Fruit fly (Drosophila melanogaster) whole organism, prepupa: ENCODE data around the gene CG14715.
A peak's percentile ranks its signal among the peaks of the same experiment; 100 is the strongest.

Experiments
- CG10631 ChIP-seq: fragments of 200-800 bp; sonication (Bioruptor generic); optimal IDR thresholded peaks from 2 replicates; lab custom pipeline; 2016; ENCODE audit warnings: missing biosample characterization, missing genetic modification characterization
- CG10669 ChIP-seq: fragments of 200-800 bp; sonication (Bioruptor generic); optimal IDR thresholded peaks from 3 replicates; lab custom pipeline; 2018; ENCODE audit warnings: missing biosample characterization, mild to moderate bottlenecking, missing genetic modification characterization, moderate library complexity
- CG11762 ChIP-seq: fragments of 200-800 bp; sonication (Bioruptor generic); optimal IDR thresholded peaks from 3 replicates; lab custom pipeline; 2016; ENCODE audit warnings: missing biosample characterization, missing genetic modification characterization; ENCODE audit not compliant: insufficient read depth
- CG1621 ChIP-seq: fragments of 200-800 bp; sonication (Bioruptor generic); optimal IDR thresholded peaks from 3 replicates; lab custom pipeline; 2018; ENCODE audit warnings: missing biosample characterization, mild to moderate bottlenecking, missing genetic modification characterization
- CG16779 ChIP-seq: fragments of 200-800 bp; sonication (Bioruptor generic); optimal IDR thresholded peaks from 3 replicates; lab custom pipeline; 2017; ENCODE audit warnings: missing biosample characterization, mild to moderate bottlenecking, missing genetic modification characterization
- CG3032 ChIP-seq: fragments of 200-800 bp; optimal IDR thresholded peaks from 2 replicates; lab custom pipeline; 2019; ENCODE audit warnings: missing biosample characterization, mild to moderate bottlenecking, missing genetic modification characterization, moderate library complexity
- CG31627 ChIP-seq: fragments of 200-800 bp; sonication (Bioruptor generic); optimal IDR thresholded peaks from 3 replicates; lab custom pipeline; 2016; ENCODE audit warnings: missing biosample characterization, missing genetic modification characterization
- CG34406 ChIP-seq: fragments of 200-800 bp; sonication (Bioruptor generic); optimal IDR thresholded peaks from 3 replicates; lab custom pipeline; 2016; ENCODE audit warnings: missing biosample characterization, missing genetic modification characterization
- CG3919 ChIP-seq: fragments of 200-800 bp; sonication (Bioruptor generic); optimal IDR thresholded peaks from 3 replicates; lab custom pipeline; 2016; ENCODE audit warnings: missing biosample characterization, missing genetic modification characterization
- CG4318 ChIP-seq: fragments of 200-800 bp; sonication (Bioruptor generic); optimal IDR thresholded peaks from 3 replicates; lab custom pipeline; 2017; ENCODE audit warnings: missing biosample characterization, mild to moderate bottlenecking, missing genetic modification characterization
- CG6163 ChIP-seq: fragments of 200-800 bp; sonication (Bioruptor generic); IDR thresholded peaks from 3 replicates; pipeline ENCODE4 v1.3.6; 2022; ENCODE audit warnings: missing biosample characterization, missing genetic modification characterization
- CG6808 ChIP-seq: fragments of 200-800 bp; sonication (Bioruptor generic); optimal IDR thresholded peaks from 3 replicates; lab custom pipeline; 2017; ENCODE audit warnings: missing biosample characterization, missing genetic modification characterization, mild to moderate bottlenecking, moderate library complexity, missing genetic modification reagents
- CG7368 ChIP-seq: fragments of 200-800 bp; sonication (Bioruptor generic); optimal IDR thresholded peaks from 3 replicates; lab custom pipeline; 2016; ENCODE audit warnings: missing biosample characterization, missing genetic modification characterization
- CG8632 ChIP-seq: fragments of 200-800 bp; sonication (Bioruptor generic); optimal IDR thresholded peaks from 3 replicates; lab custom pipeline; 2016; ENCODE audit warnings: missing biosample characterization, missing genetic modification characterization
- CG9139 ChIP-seq: fragments of 200-800 bp; sonication (Bioruptor generic); optimal IDR thresholded peaks from 3 replicates; lab custom pipeline; 2017; ENCODE audit warnings: missing biosample characterization, mild to moderate bottlenecking, missing genetic modification characterization
- Eip75B ChIP-seq: fragments of 200-800 bp; sonication (Bioruptor generic); optimal IDR thresholded peaks from 3 replicates; lab custom pipeline; 2016; ENCODE audit warnings: missing biosample characterization, missing genetic modification characterization
- Eip78C ChIP-seq: fragments of 200-800 bp; sonication (Bioruptor generic); peaks from one replicate; lab custom pipeline; 2016; ENCODE audit warnings: missing biosample characterization, missing genetic modification characterization
- Eip93F ChIP-seq: fragments of 200-800 bp; sonication (Bioruptor generic); optimal IDR thresholded peaks from 2 replicates; lab custom pipeline; 2016; ENCODE audit warnings: missing biosample characterization, mild to moderate bottlenecking, missing genetic modification characterization
- Ets96B ChIP-seq: fragments of 200-800 bp; optimal IDR thresholded peaks from 2 replicates; lab custom pipeline; 2019; ENCODE audit warnings: missing biosample characterization, mild to moderate bottlenecking, missing genetic modification characterization, moderate library complexity
- Gug ChIP-seq: fragments of 200-800 bp; sonication (Bioruptor generic); IDR thresholded peaks from 2 replicates; pipeline ENCODE4 v1.3.6; 2022; ENCODE audit warnings: missing biosample characterization, missing genetic modification characterization
- Hr39 ChIP-seq: fragments of 200-800 bp; sonication (Bioruptor generic); optimal IDR thresholded peaks from 2 replicates; lab custom pipeline; 2016; ENCODE audit warnings: missing biosample characterization, missing genetic modification characterization
- Hr4 ChIP-seq: fragments of 200-800 bp; sonication (Bioruptor generic); optimal IDR thresholded peaks from 3 replicates; lab custom pipeline; 2016; ENCODE audit warnings: missing biosample characterization, missing genetic modification characterization
- Lpt ChIP-seq: fragments of 200-800 bp; sonication (Bioruptor generic); optimal IDR thresholded peaks from 3 replicates; lab custom pipeline; 2016; ENCODE audit warnings: missing biosample characterization, missing genetic modification characterization
- Met ChIP-seq: fragments of 200-800 bp; sonication (Bioruptor generic); optimal IDR thresholded peaks from 3 replicates; lab custom pipeline; 2016; ENCODE audit warnings: missing biosample characterization, missing genetic modification characterization
- OdsH ChIP-seq: fragments of 200-800 bp; sonication (Bioruptor generic); optimal IDR thresholded peaks from 3 replicates; lab custom pipeline; 2016; ENCODE audit warnings: missing biosample characterization, missing genetic modification characterization
- Smox ChIP-seq: fragments of 200-800 bp; sonication (Bioruptor generic); optimal IDR thresholded peaks from 3 replicates; lab custom pipeline; 2016; ENCODE audit warnings: missing biosample characterization, missing genetic modification characterization
- Sox102F ChIP-seq: fragments of 200-800 bp; sonication (Bioruptor generic); optimal IDR thresholded peaks from 2 replicates; lab custom pipeline; 2016; ENCODE audit warnings: missing biosample characterization, mild to moderate bottlenecking, missing genetic modification characterization
- Sox14 ChIP-seq: fragments of 200-800 bp; sonication (Bioruptor generic); optimal IDR thresholded peaks from 3 replicates; lab custom pipeline; 2016; ENCODE audit warnings: missing biosample characterization, missing genetic modification characterization
- Sox15 ChIP-seq: fragments of 200-800 bp; sonication (Bioruptor generic); optimal IDR thresholded peaks from 3 replicates; lab custom pipeline; 2016; ENCODE audit warnings: missing biosample characterization, missing genetic modification characterization
- achi ChIP-seq: fragments of 200-800 bp; sonication (Bioruptor generic); optimal IDR thresholded peaks from 3 replicates; lab custom pipeline; 2016; ENCODE audit warnings: missing biosample characterization, missing genetic modification characterization
- acj6 ChIP-seq: fragments of 200-800 bp; sonication (Bioruptor generic); optimal IDR thresholded peaks from 3 replicates; lab custom pipeline; 2016; ENCODE audit warnings: missing biosample characterization, missing genetic modification characterization
- cyc ChIP-seq: fragments of 200-800 bp; sonication (Bioruptor generic); optimal IDR thresholded peaks from 3 replicates; lab custom pipeline; 2016; ENCODE audit warnings: missing biosample characterization, missing genetic modification characterization
- dac ChIP-seq: fragments of 200-800 bp; sonication (Bioruptor generic); optimal IDR thresholded peaks from 2 replicates; lab custom pipeline; 2017; ENCODE audit warnings: missing biosample characterization, mild to moderate bottlenecking, missing genetic modification characterization
- dsx ChIP-seq: fragments of 200-800 bp; optimal IDR thresholded peaks from 3 replicates; lab custom pipeline; 2019; ENCODE audit warnings: missing biosample characterization, mild to moderate bottlenecking, missing genetic modification characterization, moderate library complexity; ENCODE audit not compliant: poor library complexity, severe bottlenecking
- eg ChIP-seq: fragments of 200-800 bp; sonication (Bioruptor generic); IDR thresholded peaks from 3 replicates; pipeline ENCODE4 v1.3.6; 2022; ENCODE audit warnings: missing biosample characterization, missing genetic modification characterization
- fd59A ChIP-seq: fragments of 200-800 bp; sonication (Bioruptor generic); optimal IDR thresholded peaks from 2 replicates; lab custom pipeline; 2017; ENCODE audit warnings: missing biosample characterization, mild to moderate bottlenecking, missing genetic modification characterization, missing genetic modification reagents
- fd85E ChIP-seq: fragments of 200-800 bp; sonication (Bioruptor generic); optimal IDR thresholded peaks from 3 replicates; lab custom pipeline; 2016; ENCODE audit warnings: missing biosample characterization, missing genetic modification characterization
- fkh ChIP-seq: fragments of 200-800 bp; sonication (Bioruptor generic); optimal IDR thresholded peaks from 3 replicates; lab custom pipeline; 2017; ENCODE audit warnings: missing biosample characterization, mild to moderate bottlenecking, missing genetic modification characterization, moderate library complexity
- lz ChIP-seq: fragments of 200-800 bp; sonication (Bioruptor generic); optimal IDR thresholded peaks from 3 replicates; lab custom pipeline; 2016; ENCODE audit warnings: missing biosample characterization, missing genetic modification characterization
- pdm3 ChIP-seq: fragments of 200-800 bp; sonication (Bioruptor generic); optimal IDR thresholded peaks from 3 replicates; lab custom pipeline; 2016; ENCODE audit warnings: missing biosample characterization, missing genetic modification characterization
- salr ChIP-seq, 2 experiments: fragments of 200-800 bp; sonication (Bioruptor generic); optimal IDR thresholded peaks; 3 replicates each; lab custom pipeline; 2016 to 2018; ENCODE audit warnings: missing biosample characterization in 2 of 2, missing genetic modification characterization in 2 of 2, mild to moderate bottlenecking in 1 of 2
- spab ChIP-seq: fragments of 200-800 bp; sonication (Bioruptor generic); optimal IDR thresholded peaks from 2 replicates; lab custom pipeline; 2017; ENCODE audit warnings: missing biosample characterization, mild to moderate bottlenecking, missing genetic modification characterization, missing genetic modification reagents
- ss ChIP-seq, 2 experiments: fragments of 200-800 bp; sonication (Bioruptor generic); optimal IDR thresholded peaks; 2 replicates in 1 of 2; 3 replicates in 1 of 2; lab custom pipeline; 2017 to 2018; ENCODE audit warnings: mild to moderate bottlenecking in 2 of 2, missing biosample characterization in 2 of 2, missing genetic modification characterization in 2 of 2, moderate library complexity in 1 of 2
- svp ChIP-seq: fragments of 200-800 bp; sonication (Bioruptor generic); peaks from one replicate; lab custom pipeline; 2016; ENCODE audit warnings: missing biosample characterization, missing genetic modification characterization
- topi ChIP-seq: fragments of 200-800 bp; sonication (Bioruptor generic); optimal IDR thresholded peaks from 3 replicates; lab custom pipeline; 2016; ENCODE audit warnings: missing biosample characterization, missing genetic modification characterization

Gene CG14715

dm6 chr3R:11649449-11649848 lies 24.6 kb upstream of the CG14715 start (continued):
- TF ChIP-seq lz (GFP tag; lab: Kevin White, UChicago), result peak; percentile 90
- peak; percentile 94 for TF ChIP-seq eg (GFP tag; lab: Robert Waterston, UW)
- TF ChIP-seq CG8632 (GFP tag; lab: Kevin White, UChicago), result peak; percentile 80
- TF ChIP-seq CG6163 (GFP tag; lab: Robert Waterston, UW), result peak; percentile 94
- peak; percentile 89 for TF ChIP-seq OdsH (GFP tag; lab: Kevin White, UChicago)
- peak; percentile 94 for TF ChIP-seq CG31627 (GFP tag; lab: Kevin White, UChicago)
- TF ChIP-seq salr (GFP tag; optimal IDR thresholded peaks at IDR 0.05; lab: Kevin White, UChicago), result peak; percentile 66 to 71
- peak; percentile 68 for TF ChIP-seq fkh (GFP tag; lab: Kevin White, UChicago)
- TF ChIP-seq CG1621, result peak; percentile 66
- peak; percentile 90 for TF ChIP-seq CG3919 (GFP tag; lab: Kevin White, UChicago)
- TF ChIP-seq achi (GFP tag; lab: Kevin White, UChicago), result peak; percentile 84
- peak; percentile 91 for TF ChIP-seq pdm3 (GFP tag; lab: Kevin White, UChicago)
- TF ChIP-seq dac (GFP tag; lab: Kevin White, UChicago), result peak; percentile 51
- peak; percentile 82 for TF ChIP-seq Eip75B (GFP tag; lab: Kevin White, UChicago)
- TF ChIP-seq CG7368 (GFP tag; lab: Kevin White, UChicago), result peak; percentile 87
- TF ChIP-seq Lpt (GFP tag; lab: Kevin White, UChicago), result peak; percentile 73
- TF ChIP-seq cyc (GFP tag; lab: Kevin White, UChicago), result peak; percentile 94
- peak; percentile 74 for TF ChIP-seq CG4318 (GFP tag; lab: Kevin White, UChicago)
- peak; percentile 89 for TF ChIP-seq topi (GFP tag; lab: Kevin White, UChicago)
- TF ChIP-seq CG10631 (GFP tag; lab: Kevin White, UChicago), result peak; percentile 79
- TF ChIP-seq Smox, result peak; percentile 85
- peak; percentile 95 for TF ChIP-seq Hr39
- TF ChIP-seq spab (GFP tag; lab: Kevin White, UChicago), result peak; percentile 55
- TF ChIP-seq Sox102F (GFP tag; lab: Kevin White, UChicago), result peak; percentile 88
- TF ChIP-seq Met (GFP tag; lab: Kevin White, UChicago), result peak; percentile 87

- TF ChIP-seq ss (GFP tag; optimal IDR thresholded peaks at IDR 0.05; lab: Kevin White, UChicago), result peak in 1 of 2 experiments; percentile 12
- TF ChIP-seq acj6 (GFP tag; lab: Kevin White, UChicago), result peak; percentile 46
- peak; percentile 42 for TF ChIP-seq Eip75B (GFP tag; lab: Kevin White, UChicago)
- TF ChIP-seq CG9139 (GFP tag; lab: Kevin White, UChicago), result no peak
- TF ChIP-seq CG10631 (GFP tag; lab: Kevin White, UChicago), result peak; percentile 48
- no peak for TF ChIP-seq CG34406
- peak; percentile 70 for TF ChIP-seq Eip78C (GFP tag; lab: Kevin White, UChicago)
- no peak for TF ChIP-seq CG16779
- no peak for TF ChIP-seq fd85E (GFP tag; lab: Kevin White, UChicago)
- peak; percentile 45 for TF ChIP-seq lz (GFP tag; lab: Kevin White, UChicago)
- TF ChIP-seq svp (GFP tag; lab: Kevin White, UChicago), result peak; percentile 52
- peak; percentile 45 for TF ChIP-seq Hr4 (GFP tag; lab: Kevin White, UChicago)
- TF ChIP-seq CG3919 (GFP tag; lab: Kevin White, UChicago), result peak; percentile 56
- TF ChIP-seq CG11762 (GFP tag; lab: Kevin White, UChicago), result no peak
- peak; percentile 22 for TF ChIP-seq Sox15
- TF ChIP-seq Sox102F (GFP tag; lab: Kevin White, UChicago), result peak; percentile 57
- peak; percentile 56 for TF ChIP-seq CG3032 (tag; lab: Kevin White, UChicago)
- TF ChIP-seq fd59A (GFP tag; lab: Kevin White, UChicago), result peak; percentile 9
- TF ChIP-seq salr (GFP tag; optimal IDR thresholded peaks at IDR 0.05; lab: Kevin White, UChicago), result no peak
- peak; percentile 6 for TF ChIP-seq CG6808 (GFP tag; lab: Kevin White, UChicago)
- TF ChIP-seq Ets96B (tag; lab: Kevin White, UChicago), result peak; percentile 36
- TF ChIP-seq topi (GFP tag; lab: Kevin White, UChicago), result peak; percentile 39
- no peak for TF ChIP-seq CG4318 (GFP tag; lab: Kevin White, UChicago)
- TF ChIP-seq Eip93F (GFP tag; lab: Kevin White, UChicago), result peak; percentile 38
- peak; percentile 44 for TF ChIP-seq pdm3 (GFP tag; lab: Kevin White, UChicago)
- TF ChIP-seq Lpt (GFP tag; lab: Kevin White, UChicago), result peak; percentile 2
- TF ChIP-seq dac (GFP tag; lab: Kevin White, UChicago), result peak; percentile 3
- peak; percentile 41 for TF ChIP-seq Sox14 (GFP tag; lab: Kevin White, UChicago)
- peak; percentile 1 for TF ChIP-seq CG10669 (GFP tag; lab: Kevin White, UChicago)
- no peak for TF ChIP-seq CG6163 (GFP tag; lab: Robert Waterston, UW)
- TF ChIP-seq fkh (GFP tag; lab: Kevin White, UChicago), result peak; percentile 75
- no peak for TF ChIP-seq dsx (GFP tag; lab: Kevin White, UChicago)
- TF ChIP-seq Gug (GFP tag; lab: Robert Waterston, UW), result peak; percentile 41; the same call in 1 of the 2 replicates
Measured at dm6 chr3R:11650105-11651039, 23.6 kb upstream of the CG14715 start, which contains the start of the genes Csk and Elp1. Gene Csk, minus strand, starts transcription at chr3R:11650706. Gene Elp1, plus strand, starts transcription at chr3R:11650971.
